Fruit fly (Drosophila melanogaster): Measurements from ENCODE around the gene X11L.
A peak's percentile ranks its signal among the peaks of the same experiment; 100 is the strongest.

dm6 chrX:17577356-17577755, 22.1 kb upstream of the X11L start:
- TF ChIP-seq pan (optimal IDR thresholded peaks at IDR 0.05) (no peak), Hnf4 (GFP tag; optimal IDR thresholded peaks at IDR 0.05) (no peak), usp (GFP tag; optimal IDR thresholded peaks at IDR 0.05) (no peak), br (GFP tag; optimal IDR thresholded peaks at IDR 0.05) (no peak), HLH106 (tag; optimal IDR thresholded peaks at IDR 0.05) (peak; percentile 26), psq (GFP tag; optimal IDR thresholded peaks at IDR 0.05) (no peak), rgr (GFP tag; optimal IDR thresholded peaks at IDR 0.05) (no peak), Abd-B (GFP tag; optimal IDR thresholded peaks at IDR 0.05) (no peak), Sp1 (GFP tag; optimal IDR thresholded peaks at IDR 0.05) (peak; percentile 5), CrebA (GFP tag; optimal IDR thresholded peaks at IDR 0.05; ENCODE audit: borderline replicate concordance) (no peak)
